Fruit fly (Drosophila melanogaster): Measurements from ENCODE around the gene r.

The r gene

dm6 chrX:16700070-16700469 lies 44.9 kb downstream of the r start, which contains the start of gene CG9676:
TSS of gene CG9676 (minus strand) at chrX:16700170.
- TF ChIP-seq net (GFP tag; optimal IDR thresholded peaks at IDR 0.05) (no peak), dac (GFP tag; optimal IDR thresholded peaks at IDR 0.05) (no peak), topi (GFP tag; optimal IDR thresholded peaks at IDR 0.05) (no peak), CG3919 (GFP tag; optimal IDR thresholded peaks at IDR 0.05) (no peak), dsx (GFP tag; optimal IDR thresholded peaks at IDR 0.05; ENCODE audit: poor library complexity, severe bottlenecking) (no peak), CG16779 (tag; optimal IDR thresholded peaks at IDR 0.05) (no peak), CG10631 (GFP tag; optimal IDR thresholded peaks at IDR 0.05) (no peak), lz (GFP tag; optimal IDR thresholded peaks at IDR 0.05) (no peak), Gug (GFP tag; IDR thresholded peaks at IDR 0.05) (no peak), Sox14 (GFP tag; optimal IDR thresholded peaks at IDR 0.05) (no peak), CG4318 (GFP tag; optimal IDR thresholded peaks at IDR 0.05) (no peak)

dm6 chrX:16701941-16702340 lies 46.8 kb downstream of the r start, which contains the start of gene sphe:
TSS of gene sphe (minus strand) at chrX:16701972.
- TF ChIP-seq vri (GFP tag; optimal IDR thresholded peaks at IDR 0.05) (peak; percentile 84), esn (GFP tag; optimal IDR thresholded peaks at IDR 0.05) (no peak)

- TF ChIP-seq Met (GFP tag; optimal IDR thresholded peaks at IDR 0.05) = no peak
- no peak for TF ChIP-seq Hr39 (GFP tag; optimal IDR thresholded peaks at IDR 0.05)
- TF ChIP-seq acj6 (GFP tag; optimal IDR thresholded peaks at IDR 0.05) = no peak
- TF ChIP-seq vri (GFP tag; optimal IDR thresholded peaks at IDR 0.05) = peak; percentile 38
- no peak for TF ChIP-seq CG8119 (GFP tag; IDR thresholded peaks at IDR 0.05)
- no peak for TF ChIP-seq CG6808 (GFP tag; optimal IDR thresholded peaks at IDR 0.05)
- TF ChIP-seq Sox15 (GFP tag; optimal IDR thresholded peaks at IDR 0.05) = no peak
- no peak for TF ChIP-seq Eip75B (GFP tag; optimal IDR thresholded peaks at IDR 0.05)
Measured at dm6 chrX:16703747-16704146, 48.6 kb downstream of the r start, which contains the start of the genes CG9673 and CG4653. TSS of gene CG9673 (minus strand) at chrX:16703884. TSS of gene CG4653 (plus strand) at chrX:16704081.

- TF ChIP-seq CG10631 (GFP tag; optimal IDR thresholded peaks at IDR 0.05) (no peak), CG34406 (GFP tag; optimal IDR thresholded peaks at IDR 0.05) (no peak), eg (GFP tag; IDR thresholded peaks at IDR 0.05) (no peak), Sox14 (GFP tag; optimal IDR thresholded peaks at IDR 0.05) (no peak), CG11294 (GFP tag; IDR thresholded peaks at IDR 0.05) (no peak), cyc (GFP tag; optimal IDR thresholded peaks at IDR 0.05) (no peak), CG11762 (GFP tag; optimal IDR thresholded peaks at IDR 0.05; ENCODE audit: insufficient read depth) (no peak), CG6792 (GFP tag; optimal IDR thresholded peaks at IDR 0.05) (no peak), Hr39 (GFP tag; optimal IDR thresholded peaks at IDR 0.05) (no peak), Met (GFP tag; optimal IDR thresholded peaks at IDR 0.05) (no peak), CG9139 (GFP tag; optimal IDR thresholded peaks at IDR 0.05) (no peak), CG8319 (GFP tag; optimal IDR thresholded peaks at IDR 0.05) (no peak), CG6854 (GFP tag; optimal IDR thresholded peaks at IDR 0.05) (no peak), vri (GFP tag; optimal IDR thresholded peaks at IDR 0.05) (no peak), Blimp-1 (GFP tag; optimal IDR thresholded peaks at IDR 0.05) (no peak), CG7368 (GFP tag; optimal IDR thresholded peaks at IDR 0.05) (no peak), fkh (GFP tag; optimal IDR thresholded peaks at IDR 0.05) (no peak), Sox102F (GFP tag; optimal IDR thresholded peaks at IDR 0.05) (no peak), dac (GFP tag; optimal IDR thresholded peaks at IDR 0.05) (no peak), Smox (GFP tag; optimal IDR thresholded peaks at IDR 0.05) (no peak)
Measured at dm6 chrX:16706774-16707173, 51.6 kb downstream of the r start, which contains the start of gene CG9672. TSS of gene CG9672 (minus strand) at chrX:16706874.

dm6 chrX:16711003-16711402 lies 55.8 kb downstream of the r start, which contains the start of gene CG13008:
TSS of gene CG13008 (plus strand) at chrX:16711303.
- TF ChIP-seq dsx (GFP tag; optimal IDR thresholded peaks at IDR 0.05; ENCODE audit: poor library complexity, severe bottlenecking) (no peak), salr (GFP tag; optimal IDR thresholded peaks at IDR 0.05) (no peak), CG10669 (GFP tag; optimal IDR thresholded peaks at IDR 0.05) (no peak), esn (GFP tag; optimal IDR thresholded peaks at IDR 0.05) (no peak), Sox14 (GFP tag; optimal IDR thresholded peaks at IDR 0.05) (no peak), CG1621 (tag; optimal IDR thresholded peaks at IDR 0.05) (no peak), CG34406 (GFP tag; optimal IDR thresholded peaks at IDR 0.05) (no peak), CG7368 (GFP tag; optimal IDR thresholded peaks at IDR 0.05) (no peak), CG4318 (GFP tag; optimal IDR thresholded peaks at IDR 0.05) (no peak), Met (GFP tag; optimal IDR thresholded peaks at IDR 0.05) (no peak), CG16779 (tag; optimal IDR thresholded peaks at IDR 0.05) (no peak), lz (GFP tag; optimal IDR thresholded peaks at IDR 0.05) (no peak), CG11762 (GFP tag; optimal IDR thresholded peaks at IDR 0.05; ENCODE audit: insufficient read depth) (no peak)
